Worm (Caenorhabditis elegans) whole organism, late embryonic: ENCODE measurements around the gene H13N06.7.

Experiments
- Y22D7AL.16 ChIP-seq: sonication (generic microtip); optimal IDR thresholded peaks from 2 replicates; lab custom pipeline; 2016; ENCODE audit warnings: missing genetic modification characterization, missing compliant biosample characterization
- ama-1 ChIP-seq: fragments of 150-350 bp; optimal IDR thresholded peaks from 2 replicates; lab custom pipeline; 2014
- ceh-22 ChIP-seq: sonication (generic microtip); optimal IDR thresholded peaks from 2 replicates; lab custom pipeline; 2017; ENCODE audit warnings: missing biosample characterization, missing genetic modification characterization
- che-1 ChIP-seq: sonication (generic microtip); optimal IDR thresholded peaks from 2 replicates; lab custom pipeline; 2016; ENCODE audit warnings: mild to moderate bottlenecking, missing genetic modification characterization, missing compliant biosample characterization
- fkh-10 ChIP-seq: fragments of 150-350 bp; optimal IDR thresholded peaks from 2 replicates; lab custom pipeline; 2014; ENCODE audit warnings: missing biosample characterization, missing genetic modification reagents, missing genetic modification characterization
- fkh-6 ChIP-seq: sonication (generic microtip); optimal IDR thresholded peaks from 2 replicates; lab custom pipeline; 2016; ENCODE audit warnings: missing genetic modification characterization, missing compliant biosample characterization
- lim-6 ChIP-seq: sonication (generic microtip); optimal IDR thresholded peaks from 2 replicates; lab custom pipeline; 2016; ENCODE audit warnings: missing genetic modification characterization, missing compliant biosample characterization
- lin-11 ChIP-seq: fragments of 200-800 bp; sonication (Bioruptor generic); optimal IDR thresholded peaks from 2 replicates; lab custom pipeline; 2018; ENCODE audit warnings: mild to moderate bottlenecking, missing genetic modification characterization, missing compliant biosample characterization
- nfya-1 ChIP-seq: sonication (generic microtip); optimal IDR thresholded peaks from 2 replicates; lab custom pipeline; 2017; ENCODE audit warnings: missing genetic modification characterization, mild to moderate bottlenecking, missing compliant biosample characterization, antibody characterized with exemption, moderate library complexity
- nhr-11 ChIP-seq: fragments of 150-350 bp; optimal IDR thresholded peaks from 2 replicates; lab custom pipeline; 2014; ENCODE audit warnings: missing biosample characterization, missing genetic modification characterization
- pqm-1 ChIP-seq: sonication (generic microtip); optimal IDR thresholded peaks from 2 replicates; lab custom pipeline; 2016; ENCODE audit warnings: missing genetic modification characterization, missing compliant biosample characterization
- rnt-1 ChIP-seq: sonication (generic microtip); optimal IDR thresholded peaks from 2 replicates; lab custom pipeline; 2016; ENCODE audit warnings: missing genetic modification characterization, missing compliant biosample characterization
- sdc-2 ChIP-seq: sonication (generic microtip); optimal IDR thresholded peaks from 2 replicates; lab custom pipeline; 2016; ENCODE audit warnings: missing genotype, missing genetic modification characterization, missing compliant biosample characterization
- unc-86 ChIP-seq: sonication (generic microtip); optimal IDR thresholded peaks from 2 replicates; lab custom pipeline; 2016; ENCODE audit warnings: missing genetic modification characterization, missing compliant biosample characterization

DNA sequence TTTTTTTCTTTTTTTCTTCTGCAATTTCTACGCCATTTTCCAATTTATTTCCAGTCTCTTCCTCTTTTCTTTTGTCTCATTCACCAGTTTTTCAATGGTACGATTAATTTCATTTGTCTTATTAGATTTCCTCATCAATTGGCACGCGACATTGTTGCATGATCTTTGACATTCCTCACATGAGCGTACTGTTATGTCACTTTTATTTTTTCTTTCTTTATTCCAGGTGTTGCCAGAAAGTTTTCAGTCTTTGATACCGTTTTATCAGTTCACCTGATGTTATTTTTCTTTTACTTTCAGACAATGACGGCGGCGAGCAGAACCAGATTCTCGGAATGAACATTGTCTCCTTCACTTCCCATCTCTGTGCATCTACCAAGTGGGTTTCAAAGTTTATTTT, 34.4 kb downstream of the H13N06.7 start, which contains the start of the genes olrn-1 and C02C6.14:
- no peak for TF ChIP-seq unc-86 (tag; lab: Kevin White, UChicago)
- TF ChIP-seq sdc-2 (tag; lab: Kevin White, UChicago): no peak
- TF ChIP-seq ceh-22 (tag; lab: Kevin White, UChicago): no peak
- TF ChIP-seq ama-1 (lab: Kevin White, UChicago): no peak
- no peak for TF ChIP-seq pqm-1 (tag; lab: Kevin White, UChicago)
- TF ChIP-seq rnt-1 (tag; lab: Kevin White, UChicago): no peak
- TF ChIP-seq che-1: no peak
- no peak for TF ChIP-seq nhr-11
- no peak for TF ChIP-seq fkh-6 (tag; lab: Kevin White, UChicago)
- no peak for TF ChIP-seq fkh-10 (GFP tag; lab: Kevin White, UChicago)
- TF ChIP-seq lin-11 (tag; lab: Kevin White, UChicago): no peak
- no peak for TF ChIP-seq nfya-1 (tag; lab: Kevin White, UChicago)
- TF ChIP-seq lim-6 (tag; lab: Kevin White, UChicago): no peak
- no peak for TF ChIP-seq Y22D7AL.16
